Worm (Caenorhabditis elegans): ENCODE results near the gene F44A2.5.

DNA sequence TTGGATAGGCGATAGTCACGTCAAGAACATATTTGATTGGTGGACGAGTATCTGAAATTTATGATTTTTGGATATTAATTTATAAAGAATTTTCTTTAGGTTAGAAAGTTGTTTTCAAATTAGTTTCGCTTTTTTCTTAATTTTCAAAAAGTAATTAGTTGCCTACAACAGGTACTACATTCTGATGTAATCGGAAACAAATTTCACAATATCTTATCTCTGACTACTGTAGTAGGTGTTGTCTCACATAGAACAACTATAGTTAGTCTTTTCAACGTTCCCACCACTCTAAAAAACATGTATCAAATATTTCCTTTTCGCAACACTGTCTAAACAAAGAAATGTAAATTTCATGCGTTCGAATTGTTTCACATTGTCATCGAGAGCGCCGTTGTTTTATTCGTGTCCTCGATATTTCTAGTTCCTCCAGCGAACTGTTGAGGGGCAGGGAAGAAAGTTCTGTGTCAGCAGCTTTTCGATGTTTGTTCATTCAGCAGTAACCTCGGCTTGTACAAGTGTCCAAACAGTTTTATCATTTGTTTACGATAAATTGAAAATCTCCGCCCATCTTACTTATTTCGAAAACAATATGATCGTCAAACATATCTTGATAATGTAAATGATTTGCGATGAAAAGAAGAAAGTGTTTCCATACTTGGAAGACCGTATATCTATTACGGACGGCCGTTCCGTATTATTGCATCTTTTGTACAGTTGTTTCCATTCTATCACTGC lies 32.0 kb downstream of the F44A2.5 start:
- no peak for TF ChIP-seq ama-1 (optimal IDR thresholded peaks at IDR 0.05)
- TF ChIP-seq nhr-42 (GFP tag; IDR thresholded peaks at IDR 0.05), result no peak

Data from whole organism, L4 larva.